Fruit fly (Drosophila melanogaster): ENCODE data around the gene CG5888.
A peak's percentile ranks its signal among the peaks of the same experiment; 100 is the strongest.

The CG5888 gene

dm6 chr2L:16350742-16351568 lies 97.3 kb downstream of the CG5888 start (continued):
- peak; percentile 97 for TF ChIP-seq twi (tag; optimal IDR thresholded peaks at IDR 0.05)
- TF ChIP-seq Spps (tag; optimal IDR thresholded peaks at IDR 0.05): peak; percentile 99
- TF ChIP-seq seq (GFP tag; IDR thresholded peaks at IDR 0.05): peak; percentile 99
- TF ChIP-seq CkIIα-i1 (GFP tag; IDR thresholded peaks at IDR 0.05): peak; percentile 93
- TF ChIP-seq NC2β (GFP tag; optimal IDR thresholded peaks at IDR 0.05): peak; percentile 98
- TF ChIP-seq CG14014 (GFP tag; IDR thresholded peaks at IDR 0.05): peak; percentile 99
- peak; percentile 76 to 100 for TF ChIP-seq eve (GFP tag; optimal IDR thresholded peaks at IDR 0.05)
- TF ChIP-seq br (optimal IDR thresholded peaks at IDR 0.05): no peak
- TF ChIP-seq CG8765 (GFP tag; IDR thresholded peaks at IDR 0.05): peak; percentile 97
- peak; percentile 99 for TF ChIP-seq caup (GFP tag; optimal IDR thresholded peaks at IDR 0.05; ENCODE audit: severe bottlenecking)
- peak; percentile 99 for TF ChIP-seq unpg (GFP tag; optimal IDR thresholded peaks at IDR 0.05)
- TF ChIP-seq h (optimal IDR thresholded peaks at IDR 0.05): no peak
- TF ChIP-seq toy (GFP tag; IDR thresholded peaks at IDR 0.05): peak; percentile 97
- peak; percentile 99 for TF ChIP-seq CG17359 (tag; optimal IDR thresholded peaks at IDR 0.05)
- peak; percentile 100 for TF ChIP-seq sens (GFP tag)
- peak; percentile 96 for TF ChIP-seq ac (GFP tag; optimal IDR thresholded peaks at IDR 0.05)
- no peak for TF ChIP-seq pita (GFP tag; optimal IDR thresholded peaks at IDR 0.05)
- TF ChIP-seq Atf3 (GFP tag; optimal IDR thresholded peaks at IDR 0.05): peak; percentile 95
- TF ChIP-seq Fer2 (tag; optimal IDR thresholded peaks at IDR 0.05): peak; percentile 98
- TF ChIP-seq CG10431 (GFP tag; optimal IDR thresholded peaks at IDR 0.05): peak; percentile 96
- peak; percentile 99 for TF ChIP-seq CG13775 (GFP tag; optimal IDR thresholded peaks at IDR 0.05)
- TF ChIP-seq Oaz (GFP tag; IDR thresholded peaks at IDR 0.05): peak; percentile 99
- TF ChIP-seq CG9215 (GFP tag; IDR thresholded peaks at IDR 0.05): peak; percentile 98
- 0 out of 4 replicates have a peak, but pooled peaks have one; percentile 46 for TF ChIP-seq chinmo (GFP tag; IDR thresholded peaks at IDR 0.05; ENCODE audit: partially characterized antibody)
- peak; percentile 98 for TF ChIP-seq H15 (GFP tag; IDR thresholded peaks at IDR 0.05)
- peak; percentile 96 for TF ChIP-seq CG8944 (GFP tag; optimal IDR thresholded peaks at IDR 0.05)
- peak; percentile 96 for TF ChIP-seq dm (GFP tag; optimal IDR thresholded peaks at IDR 0.05)
- TF ChIP-seq CG12104 (GFP tag; optimal IDR thresholded peaks at IDR 0.05): peak; percentile 99
- peak; percentile 98 for TF ChIP-seq Blimp-1 (GFP tag; optimal IDR thresholded peaks at IDR 0.05)
- TF ChIP-seq C15 (GFP tag; IDR thresholded peaks at IDR 0.05): peak; percentile 97
- peak; percentile 96 for TF ChIP-seq Hey (tag; optimal IDR thresholded peaks at IDR 0.05)
- peak; percentile 99 for TF ChIP-seq CG17568 (GFP tag; optimal IDR thresholded peaks at IDR 0.05)
- no peak for TF ChIP-seq nerfin-2 (GFP tag; IDR thresholded peaks at IDR 0.05; ENCODE audit: partially characterized antibody)
- peak; percentile 99 for TF ChIP-seq CG8924 (tag; optimal IDR thresholded peaks at IDR 0.05)
- peak; percentile 71 for TF ChIP-seq CTCF (GFP tag; optimal IDR thresholded peaks at IDR 0.05)
- peak; percentile 99 for TF ChIP-seq nom (GFP tag; optimal IDR thresholded peaks at IDR 0.05)
- peak; percentile 99 for TF ChIP-seq Hand (GFP tag; optimal IDR thresholded peaks at IDR 0.05)
- peak; percentile 99 for TF ChIP-seq chn (GFP tag; optimal IDR thresholded peaks at IDR 0.05)
- no peak for TF ChIP-seq prd (optimal IDR thresholded peaks at IDR 0.05)
- peak; percentile 99 for TF ChIP-seq prd (GFP tag; IDR thresholded peaks at IDR 0.05)
- TF ChIP-seq ap (GFP tag; IDR thresholded peaks at IDR 0.05): peak; percentile 99
- peak; percentile 99 for TF ChIP-seq PHDP (tag; optimal IDR thresholded peaks at IDR 0.05)
- TF ChIP-seq otp (GFP tag; IDR thresholded peaks at IDR 0.05): peak; percentile 98
- peak; percentile 99 for TF ChIP-seq CG10979 (tag; optimal IDR thresholded peaks at IDR 0.05)
- peak; percentile 99 for TF ChIP-seq CG15269 (tag; optimal IDR thresholded peaks at IDR 0.05)
- TF ChIP-seq Ravus (GFP tag; IDR thresholded peaks at IDR 0.05): peak; percentile 96
- no peak for TF ChIP-seq cad (GFP tag; optimal IDR thresholded peaks at IDR 0.05)
- peak; percentile 97 for TF ChIP-seq CG18764 (GFP tag; optimal IDR thresholded peaks at IDR 0.05)
- TF ChIP-seq ato (GFP tag; IDR thresholded peaks at IDR 0.05; ENCODE audit: partially characterized antibody): no peak
- TF ChIP-seq ems (GFP tag; optimal IDR thresholded peaks at IDR 0.05): peak; percentile 99
- TF ChIP-seq CG8281 (tag; optimal IDR thresholded peaks at IDR 0.05): peak; percentile 95
